Worm (Caenorhabditis elegans) whole organism, late embryonic: Measurements from ENCODE around the gene dhp-2.

Source experiments
- F13H6.1 ChIP-seq: sonication (generic microtip); optimal IDR thresholded peaks from 2 replicates; lab custom pipeline; 2016; ENCODE audit warnings: missing genetic modification characterization, missing compliant biosample characterization
- K09A11.1 ChIP-seq: sonication (generic microtip); optimal IDR thresholded peaks from 2 replicates; lab custom pipeline; 2017; ENCODE audit warnings: antibody characterized with exemption, mild to moderate bottlenecking, missing genetic modification characterization, missing compliant biosample characterization; ENCODE audit not compliant: insufficient read depth
- Y22D7AL.16 ChIP-seq: sonication (generic microtip); optimal IDR thresholded peaks from 2 replicates; lab custom pipeline; 2016; ENCODE audit warnings: missing genetic modification characterization, missing compliant biosample characterization
- ama-1 ChIP-seq: fragments of 150-350 bp; optimal IDR thresholded peaks from 2 replicates; lab custom pipeline; 2014
- ceh-14 ChIP-seq: sonication (generic microtip); optimal IDR thresholded peaks from 2 replicates; lab custom pipeline; 2016; ENCODE audit warnings: missing genotype, missing genetic modification characterization, missing compliant biosample characterization
- ceh-18 ChIP-seq: sonication (generic microtip); optimal IDR thresholded peaks from 2 replicates; lab custom pipeline; 2016; ENCODE audit warnings: missing genetic modification characterization, missing compliant biosample characterization
- ceh-24 ChIP-seq: sonication (generic microtip); optimal IDR thresholded peaks from 2 replicates; lab custom pipeline; 2016; ENCODE audit warnings: mild to moderate bottlenecking, missing genetic modification characterization, missing compliant biosample characterization
- ceh-30 ChIP-seq: fragments of 150-350 bp; optimal IDR thresholded peaks from 2 replicates; lab custom pipeline; 2014; ENCODE audit warnings: missing biosample characterization, missing genetic modification characterization
- ceh-31 ChIP-seq: sonication (generic microtip); optimal IDR thresholded peaks from 2 replicates; lab custom pipeline; 2016; ENCODE audit warnings: missing genetic modification characterization, missing compliant biosample characterization
- ceh-34 ChIP-seq: sonication (generic microtip); optimal IDR thresholded peaks from 2 replicates; lab custom pipeline; 2016; ENCODE audit warnings: mild to moderate bottlenecking, missing genetic modification characterization, missing compliant biosample characterization
- elt-2 ChIP-seq: sonication (generic microtip); optimal IDR thresholded peaks from 2 replicates; lab custom pipeline; 2016; ENCODE audit warnings: missing genetic modification reagents, missing genetic modification characterization, missing compliant biosample characterization
- ets-4 ChIP-seq: sonication (generic microtip); optimal IDR thresholded peaks from 2 replicates; lab custom pipeline; 2016; ENCODE audit warnings: missing genetic modification characterization, missing compliant biosample characterization
- fax-1 ChIP-seq: sonication (generic microtip); optimal IDR thresholded peaks from 2 replicates; lab custom pipeline; 2016; ENCODE audit warnings: missing genotype, missing genetic modification characterization, missing compliant biosample characterization
- hlh-13 ChIP-seq: fragments of 200-800 bp; sonication (Bioruptor generic); optimal IDR thresholded peaks from 2 replicates; lab custom pipeline; 2018; ENCODE audit warnings: mild to moderate bottlenecking, missing genetic modification characterization, missing compliant biosample characterization
- hlh-15 ChIP-seq: sonication (generic microtip); optimal IDR thresholded peaks from 2 replicates; lab custom pipeline; 2016; ENCODE audit warnings: missing genetic modification characterization, missing compliant biosample characterization
- lim-6 ChIP-seq: sonication (generic microtip); optimal IDR thresholded peaks from 2 replicates; lab custom pipeline; 2016; ENCODE audit warnings: missing genetic modification characterization, missing compliant biosample characterization
- madf-2 ChIP-seq: sonication (generic microtip); optimal IDR thresholded peaks from 2 replicates; lab custom pipeline; 2017; ENCODE audit warnings: missing genetic modification characterization, missing compliant biosample characterization
- mec-3 ChIP-seq: sonication (generic microtip); optimal IDR thresholded peaks from 2 replicates; lab custom pipeline; 2016; ENCODE audit warnings: borderline replicate concordance, missing genetic modification characterization, missing compliant biosample characterization
- nfya-1 ChIP-seq: sonication (generic microtip); optimal IDR thresholded peaks from 2 replicates; lab custom pipeline; 2017; ENCODE audit warnings: missing genetic modification characterization, mild to moderate bottlenecking, missing compliant biosample characterization, antibody characterized with exemption, moderate library complexity
- npax-4 ChIP-seq: sonication (generic microtip); optimal IDR thresholded peaks from 2 replicates; lab custom pipeline; 2016; ENCODE audit warnings: missing genetic modification characterization, missing compliant biosample characterization
- odd-2 ChIP-seq: sonication (generic microtip); optimal IDR thresholded peaks from 2 replicates; lab custom pipeline; 2017; ENCODE audit warnings: antibody characterized with exemption, mild to moderate bottlenecking, missing genetic modification characterization, missing compliant biosample characterization
- pag-3 ChIP-seq: sonication (generic microtip); optimal IDR thresholded peaks from 2 replicates; lab custom pipeline; 2016; ENCODE audit warnings: missing compliant biosample characterization, missing genetic modification characterization, borderline replicate concordance
- pat-9 ChIP-seq: fragments of 200-800 bp; sonication (Bioruptor generic); optimal IDR thresholded peaks from 2 replicates; lab custom pipeline; 2018; ENCODE audit warnings: mild to moderate bottlenecking, missing genetic modification characterization, moderate library complexity, missing compliant biosample characterization
- pqm-1 ChIP-seq: sonication (generic microtip); optimal IDR thresholded peaks from 2 replicates; lab custom pipeline; 2016; ENCODE audit warnings: missing genetic modification characterization, missing compliant biosample characterization
- pros-1 ChIP-seq: fragments of 150-350 bp; optimal IDR thresholded peaks from 2 replicates; lab custom pipeline; 2014; ENCODE audit warnings: missing biosample characterization, missing genetic modification reagents, missing genetic modification characterization
- rnt-1 ChIP-seq: sonication (generic microtip); optimal IDR thresholded peaks from 2 replicates; lab custom pipeline; 2016; ENCODE audit warnings: missing genetic modification characterization, missing compliant biosample characterization
- sox-2 ChIP-seq: fragments of 200-800 bp; sonication (Bioruptor generic); IDR thresholded peaks from 2 replicates; pipeline ENCODE4 v1.3.6; 2022; ENCODE audit warnings: missing genetic modification reagents, missing genetic modification characterization, missing compliant biosample characterization
- sox-4 ChIP-seq: sonication (generic microtip); optimal IDR thresholded peaks from 2 replicates; lab custom pipeline; 2017; ENCODE audit warnings: mild to moderate bottlenecking, missing genetic modification characterization, inconsistent platforms, missing compliant biosample characterization
- syd-9 ChIP-seq: sonication (generic microtip); optimal IDR thresholded peaks from 2 replicates; lab custom pipeline; 2016; ENCODE audit warnings: mild to moderate bottlenecking, missing genetic modification characterization, moderate library complexity, missing compliant biosample characterization
- tbx-7 ChIP-seq: sonication (generic microtip); optimal IDR thresholded peaks from 2 replicates; lab custom pipeline; 2016; ENCODE audit warnings: missing genotype, missing genetic modification characterization, missing compliant biosample characterization
- unc-3 ChIP-seq, 2 experiments: fragments of 200-800 bp in 1 of 2; sonication (Bioruptor generic) in 1 of 2; sonication (generic microtip) in 1 of 2; conservative IDR thresholded peaks in 1 of 2; optimal IDR thresholded peaks in 1 of 2; 2 replicates each; pipeline versions ENCODE4 v1.3.6 to Lab custom; 2016 to 2022; ENCODE audit warnings: missing compliant biosample characterization in 2 of 2, missing genetic modification characterization in 2 of 2, missing genetic modification reagents in 1 of 2
- unc-42 ChIP-seq: sonication (generic microtip); optimal IDR thresholded peaks from 2 replicates; lab custom pipeline; 2016; ENCODE audit warnings: missing genotype, missing genetic modification characterization, missing compliant biosample characterization
- unc-55 ChIP-seq: sonication (generic microtip); optimal IDR thresholded peaks from 2 replicates; lab custom pipeline; 2017; ENCODE audit warnings: missing biosample characterization, missing genetic modification reagents, missing genetic modification characterization
- unc-86 ChIP-seq: sonication (generic microtip); optimal IDR thresholded peaks from 2 replicates; lab custom pipeline; 2016; ENCODE audit warnings: missing genetic modification characterization, missing compliant biosample characterization

Gene dhp-2

ce11 chrIV:9977602-9978172 lies at the start of gene dhp-2:
TSS of gene dhp-2 (plus strand) at chrIV:9978122.
- no peak for TF ChIP-seq lim-6 (tag; lab: Kevin White, UChicago)
- TF ChIP-seq hlh-15 (tag; lab: Kevin White, UChicago) = no peak

- TF ChIP-seq ceh-18 (peak; percentile 53), pat-9 (no peak), pag-3 (tag; lab: Kevin White, UChicago) (no peak), unc-55 (peak; percentile 41), rnt-1 (tag; lab: Kevin White, UChicago) (peak; percentile 8), nfya-1 (tag; lab: Kevin White, UChicago) (peak; percentile 4)
- TF ChIP-seq, all 69 proteins: peak for 4
Observed at ce11 chrIV:9928180-9928896, 49.6 kb upstream of the dhp-2 start, which contains the start of gene dur-1. TSS of gene dur-1 (minus strand) at chrIV:9928230.

- TF ChIP-seq ceh-14 (peak; percentile 21), ama-1 (lab: Kevin White, UChicago) (no peak), pros-1 (tag; lab: Kevin White, UChicago) (no peak), tbx-7 (no peak), unc-3 (GFP tag; conservative IDR thresholded peaks at IDR 0.05; lab: Robert Waterston, UW) (no peak), unc-3 (tag; optimal IDR thresholded peaks at IDR 0.05; lab: Kevin White, UChicago) (no peak), unc-42 (peak; percentile 74), sox-2 (no peak), F13H6.1 (tag; lab: Kevin White, UChicago) (no peak)
Observed at ce11 chrIV:9932055-9932454, 45.9 kb upstream of the dhp-2 start, which contains the start of the genes trmt-10A and F25H8.2. TSS of gene trmt-10A (minus strand) at chrIV:9932213. TSS of gene F25H8.2 (plus strand) at chrIV:9932235.

- TF ChIP-seq unc-86 (tag; lab: Kevin White, UChicago) (no peak), sox-2 (no peak), ceh-31 (tag; lab: Kevin White, UChicago) (no peak), npax-4 (no peak), syd-9 (no peak)
Observed at ce11 chrIV:9933580-9933979, 44.3 kb upstream of the dhp-2 start, which contains the start of gene spe-29. TSS of gene spe-29 (plus strand) at chrIV:9933880.

ce11 chrIV:9943214-9943613 lies 34.7 kb upstream of the dhp-2 start:
- TF ChIP-seq pag-3 (tag; lab: Kevin White, UChicago) (no peak), hlh-13 (GFP tag; lab: Kevin White, UChicago) (no peak), F13H6.1 (tag; lab: Kevin White, UChicago) (no peak), syd-9 (no peak), odd-2 (tag; lab: Kevin White, UChicago) (no peak), ets-4 (tag; lab: Kevin White, UChicago) (no peak), fax-1 (tag; lab: Kevin White, UChicago) (no peak), K09A11.1 (no peak), pqm-1 (no peak), ceh-31 (tag; lab: Kevin White, UChicago) (no peak), unc-42 (no peak), ama-1 (lab: Kevin White, UChicago) (no peak), madf-2 (tag; lab: Kevin White, UChicago) (no peak), elt-2 (no peak), nfya-1 (tag; lab: Kevin White, UChicago) (no peak), ceh-24 (tag; lab: Kevin White, UChicago) (no peak), ceh-34 (tag; lab: Kevin White, UChicago) (no peak)

ce11 chrIV:9944279-9944678 lies 33.6 kb upstream of the dhp-2 start:
- TF ChIP-seq syd-9 (no peak), Y22D7AL.16 (tag; lab: Kevin White, UChicago) (no peak), elt-2 (no peak), ceh-30 (no peak), ama-1 (lab: Kevin White, UChicago) (no peak), mec-3 (tag; lab: Kevin White, UChicago) (no peak), hlh-15 (tag; lab: Kevin White, UChicago) (no peak), sox-4 (tag; lab: Kevin White, UChicago) (no peak)
- TF ChIP-seq, all 69 proteins: peak for 0
